Worm (Caenorhabditis elegans): ENCODE results near the gene R166.3.
A peak's percentile ranks its signal among the peaks of the same experiment; 100 is the strongest.

Gene R166.3

DNA sequence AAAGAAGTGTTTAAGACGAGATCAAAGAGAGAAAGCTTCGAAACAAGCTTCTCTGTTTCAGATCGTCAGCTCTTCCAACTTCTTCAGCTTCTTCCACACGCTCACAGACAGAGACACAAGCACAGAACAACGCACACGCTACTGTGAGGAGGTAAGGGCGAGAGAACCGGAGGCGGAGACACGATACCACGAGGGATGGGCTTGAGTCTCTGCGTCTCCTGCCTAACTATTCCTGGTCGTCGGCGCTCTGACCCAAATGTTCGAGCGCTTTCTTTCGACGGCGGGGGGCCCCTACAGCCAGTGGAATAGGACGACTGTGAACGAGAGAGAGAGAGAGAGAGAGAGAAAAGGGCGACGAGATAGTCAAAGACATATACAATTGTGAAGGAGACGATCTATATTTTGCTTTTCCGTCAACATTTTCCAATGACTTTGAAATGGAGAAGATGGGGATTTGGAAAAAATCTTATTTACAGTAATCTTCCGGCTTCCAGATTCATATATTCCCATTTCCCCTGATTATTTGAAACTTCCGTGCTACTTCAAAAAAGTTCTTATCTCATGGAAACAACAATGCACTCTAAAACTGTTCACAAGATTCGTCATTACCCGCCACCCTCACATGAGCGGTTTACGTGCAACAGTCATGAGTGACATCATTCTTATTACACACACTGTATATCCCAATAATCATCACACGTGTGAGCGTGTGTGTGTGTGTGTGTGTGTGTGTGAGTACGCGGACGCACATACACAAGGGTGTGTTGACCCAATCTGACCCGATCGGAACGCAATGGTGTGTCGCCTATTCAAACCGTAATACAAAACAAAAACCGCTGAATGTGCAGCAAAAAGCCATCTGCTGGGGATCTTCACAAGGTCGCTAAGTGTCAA lies 9.9 kb upstream of the R166.3 start:
- TF ChIP-seq him-1 (tag; optimal IDR thresholded peaks at IDR 0.05) (peak; percentile 80), dao-5 (tag; optimal IDR thresholded peaks at IDR 0.05) (no peak), W03F9.2 (tag; optimal IDR thresholded peaks at IDR 0.05) (peak; percentile 58)

DNA sequence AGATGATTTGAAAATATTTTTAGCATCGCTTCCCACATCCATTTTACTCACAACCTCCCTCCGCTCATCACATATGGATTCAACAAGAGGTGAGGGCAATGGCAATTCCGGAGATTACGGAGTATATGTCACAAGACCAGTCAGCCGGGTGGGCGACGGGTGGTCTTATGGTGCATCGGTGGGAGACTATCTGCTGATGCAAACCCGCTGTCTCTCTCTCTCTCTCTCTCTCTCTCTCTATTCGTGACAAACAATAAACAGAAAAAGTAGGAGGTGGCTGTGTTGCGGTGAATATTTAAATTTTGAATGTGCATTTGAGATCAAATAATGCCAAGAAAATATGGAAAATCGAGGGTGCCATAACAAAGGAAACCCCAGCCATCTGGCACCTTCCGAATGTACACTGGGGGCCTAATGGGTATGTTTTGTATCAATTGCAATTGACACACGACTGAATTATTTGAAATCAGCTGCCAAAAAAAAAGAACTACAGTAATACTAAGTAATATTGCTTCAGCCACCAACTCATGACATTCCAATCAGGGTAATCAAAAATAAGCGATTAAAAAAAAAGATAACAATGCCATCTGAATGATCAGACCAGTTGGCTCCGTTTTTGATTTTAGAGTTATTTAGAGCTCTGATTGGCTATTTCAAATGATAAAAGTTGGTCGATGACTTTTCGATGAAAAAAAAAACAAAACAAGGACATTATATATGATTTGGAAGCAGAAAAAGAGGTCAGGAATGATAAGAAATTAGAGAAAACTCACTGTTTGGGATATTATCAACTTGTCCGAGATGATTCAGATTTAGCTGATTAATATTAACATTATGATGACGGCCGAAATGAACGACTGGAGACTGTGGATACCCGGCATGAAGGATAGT lies 8.9 kb upstream of the R166.3 start:
- no peak for TF ChIP-seq dao-5 (tag; optimal IDR thresholded peaks at IDR 0.05)

DNA sequence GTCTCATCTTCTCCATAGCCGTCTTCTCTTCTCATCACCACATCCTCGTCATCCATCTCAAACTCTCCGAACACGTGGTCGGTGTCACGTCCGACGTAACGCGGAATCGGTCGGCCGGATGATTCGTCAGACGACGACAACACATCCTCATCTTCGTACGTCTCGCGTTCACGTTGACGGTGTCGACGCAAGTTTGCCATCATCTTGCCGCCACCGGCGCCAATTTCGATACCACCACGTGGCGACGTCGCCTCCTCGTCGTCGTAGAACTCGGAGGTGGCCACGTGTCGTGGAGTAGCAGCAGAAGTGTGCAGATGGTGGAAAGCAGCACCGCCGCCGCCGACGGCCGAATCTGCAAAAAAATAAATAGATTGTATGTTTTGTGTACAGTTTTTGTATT lies 8.2 kb upstream of the R166.3 start:
- TF ChIP-seq dao-5 (tag; optimal IDR thresholded peaks at IDR 0.05), result no peak
- no peak for TF ChIP-seq W03F9.2 (tag; optimal IDR thresholded peaks at IDR 0.05)
- no peak for TF ChIP-seq him-1 (tag; optimal IDR thresholded peaks at IDR 0.05)

DNA sequence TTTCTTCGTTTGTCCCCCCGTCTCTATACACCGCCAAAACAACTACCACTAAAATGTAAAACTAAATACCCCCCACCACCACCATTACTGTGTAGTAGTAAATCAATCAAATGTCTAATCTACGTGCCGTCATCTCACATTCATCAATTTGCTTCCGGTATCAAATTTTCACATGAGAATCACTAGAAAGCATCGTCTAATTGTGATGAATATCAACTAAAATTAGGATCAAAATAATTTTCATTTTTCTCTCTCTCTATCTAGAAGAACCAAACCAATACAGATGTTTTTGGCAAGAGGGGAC lies 7.6 kb upstream of the R166.3 start:
- no peak for TF ChIP-seq W03F9.2 (tag; optimal IDR thresholded peaks at IDR 0.05)
- TF ChIP-seq him-1 (tag; optimal IDR thresholded peaks at IDR 0.05), result no peak
- TF ChIP-seq dao-5 (tag; optimal IDR thresholded peaks at IDR 0.05), result no peak

DNA sequence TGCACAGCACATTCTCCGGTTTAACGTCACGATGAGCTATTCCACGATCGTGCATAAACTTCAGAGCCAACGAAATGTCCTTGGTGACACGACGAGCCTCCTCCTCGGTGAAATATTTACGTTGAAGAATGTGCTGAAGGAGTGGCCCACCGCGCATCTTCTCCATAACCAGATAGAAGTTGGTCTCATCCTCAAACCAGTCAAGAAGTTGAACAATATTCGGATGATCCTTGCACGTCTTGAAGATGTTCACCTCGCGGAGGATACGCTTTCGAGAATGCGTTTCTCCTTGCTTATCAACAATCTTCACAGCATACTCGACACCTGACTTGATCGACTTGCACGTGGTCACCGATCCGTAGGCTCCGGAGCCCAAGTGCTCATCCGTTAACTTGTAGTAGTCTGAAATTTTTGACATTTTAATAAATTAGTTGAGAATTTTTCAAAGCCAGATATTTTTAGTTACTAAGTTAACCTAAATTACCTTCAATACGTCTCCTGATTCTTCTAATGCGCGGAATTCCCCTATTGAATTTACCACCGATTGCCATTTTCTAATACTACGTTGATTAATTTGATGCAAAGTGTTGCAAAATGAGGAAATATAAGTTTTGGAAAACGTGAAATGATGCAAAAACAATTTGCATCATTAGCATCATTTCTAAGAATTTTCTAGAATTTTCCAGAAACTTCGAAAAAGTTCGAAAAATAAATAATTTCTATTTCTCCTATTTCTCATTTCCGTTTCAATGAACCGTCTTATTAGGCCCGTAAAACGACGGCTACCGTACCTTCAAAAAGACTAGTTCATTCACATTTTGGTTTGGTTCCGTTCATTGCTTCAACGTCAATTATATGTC lies 7.0 kb upstream of the R166.3 start:
- TF ChIP-seq dao-5 (tag; optimal IDR thresholded peaks at IDR 0.05), result no peak
- no peak for TF ChIP-seq W03F9.2 (tag; optimal IDR thresholded peaks at IDR 0.05)
- no peak for TF ChIP-seq him-1 (tag; optimal IDR thresholded peaks at IDR 0.05)

DNA sequence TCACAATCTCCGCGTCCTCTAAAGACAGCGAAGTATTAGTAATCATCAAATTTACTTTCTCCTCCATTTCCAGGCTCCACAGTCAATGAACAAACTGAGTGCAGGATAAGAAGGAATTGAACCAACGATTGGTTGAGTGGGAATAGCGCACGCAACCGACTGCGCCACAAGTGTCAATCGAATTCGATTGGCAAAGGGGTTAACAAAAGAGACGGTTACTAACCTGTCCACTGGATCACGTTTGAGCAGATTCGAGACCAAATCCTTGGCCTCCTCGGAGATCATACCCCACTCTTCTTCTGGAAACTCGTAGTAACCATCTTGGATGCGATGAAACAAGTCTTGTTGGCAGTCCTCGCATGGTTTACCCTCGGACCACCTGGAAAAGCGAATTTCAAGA lies 6.1 kb upstream of the R166.3 start:
- TF ChIP-seq him-1 (tag; optimal IDR thresholded peaks at IDR 0.05) (no peak), dao-5 (tag; optimal IDR thresholded peaks at IDR 0.05) (no peak), W03F9.2 (tag; optimal IDR thresholded peaks at IDR 0.05) (no peak)

DNA sequence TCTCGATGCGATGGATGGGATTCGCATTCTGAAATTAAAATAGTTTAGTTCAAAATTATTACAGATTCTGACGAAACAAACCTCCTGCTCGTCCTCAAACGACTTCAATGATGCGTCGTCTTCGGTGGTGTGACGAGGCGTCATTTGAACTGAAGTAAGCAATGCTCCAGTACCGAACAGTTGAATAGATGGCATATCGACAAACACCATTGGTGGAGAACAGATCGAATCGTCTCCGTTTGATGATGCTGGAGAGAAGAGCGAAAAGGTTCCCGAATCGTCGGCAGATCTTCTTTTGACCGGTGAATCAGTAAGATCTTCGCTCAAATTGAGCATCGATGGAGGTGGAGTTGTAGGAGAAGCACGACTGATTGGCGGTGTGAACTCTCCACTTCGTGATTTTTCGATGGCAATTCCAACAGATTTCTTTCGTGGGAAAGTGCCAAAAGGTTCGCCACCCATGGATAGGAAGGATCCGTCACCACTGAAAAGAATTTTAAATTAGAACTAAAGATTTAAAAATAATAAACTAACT lies 5.3 kb upstream of the R166.3 start:
- TF ChIP-seq W03F9.2 (tag; optimal IDR thresholded peaks at IDR 0.05) (peak; percentile 8), him-1 (tag; optimal IDR thresholded peaks at IDR 0.05) (no peak)

DNA sequence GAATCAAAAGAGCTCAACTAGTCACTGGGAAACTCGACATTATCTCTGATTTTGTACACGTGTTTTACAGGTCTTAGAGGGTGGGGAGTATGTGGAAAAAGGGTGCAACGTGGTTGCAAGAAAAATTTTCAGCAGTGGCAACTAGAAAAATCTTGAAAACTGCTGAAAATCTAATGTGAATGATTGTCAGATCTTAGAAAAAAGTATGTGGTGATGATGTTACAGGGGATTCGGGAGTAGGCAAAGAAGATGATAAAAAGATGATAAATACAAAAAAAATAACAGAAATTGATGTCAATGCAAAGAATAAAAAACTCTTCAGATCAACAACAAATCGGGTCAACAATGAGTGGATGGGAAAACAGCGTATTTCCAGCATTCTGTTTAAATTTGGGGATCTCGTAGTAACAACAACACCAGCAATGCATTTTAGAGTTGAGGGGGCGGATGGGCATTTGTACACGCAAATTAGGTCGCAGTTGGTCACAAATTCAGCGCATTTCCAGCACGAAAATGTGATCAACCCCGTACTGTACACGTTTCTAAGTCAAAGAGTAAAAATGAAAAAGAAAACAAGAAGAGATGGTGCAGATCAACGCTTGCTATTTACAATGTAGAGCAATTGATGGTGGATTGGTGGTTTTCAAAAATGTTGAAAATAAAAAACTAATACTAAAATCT lies 4.5 kb upstream of the R166.3 start:
- TF ChIP-seq him-1 (tag; optimal IDR thresholded peaks at IDR 0.05) (peak; percentile 24), dao-5 (tag; optimal IDR thresholded peaks at IDR 0.05) (no peak)

DNA sequence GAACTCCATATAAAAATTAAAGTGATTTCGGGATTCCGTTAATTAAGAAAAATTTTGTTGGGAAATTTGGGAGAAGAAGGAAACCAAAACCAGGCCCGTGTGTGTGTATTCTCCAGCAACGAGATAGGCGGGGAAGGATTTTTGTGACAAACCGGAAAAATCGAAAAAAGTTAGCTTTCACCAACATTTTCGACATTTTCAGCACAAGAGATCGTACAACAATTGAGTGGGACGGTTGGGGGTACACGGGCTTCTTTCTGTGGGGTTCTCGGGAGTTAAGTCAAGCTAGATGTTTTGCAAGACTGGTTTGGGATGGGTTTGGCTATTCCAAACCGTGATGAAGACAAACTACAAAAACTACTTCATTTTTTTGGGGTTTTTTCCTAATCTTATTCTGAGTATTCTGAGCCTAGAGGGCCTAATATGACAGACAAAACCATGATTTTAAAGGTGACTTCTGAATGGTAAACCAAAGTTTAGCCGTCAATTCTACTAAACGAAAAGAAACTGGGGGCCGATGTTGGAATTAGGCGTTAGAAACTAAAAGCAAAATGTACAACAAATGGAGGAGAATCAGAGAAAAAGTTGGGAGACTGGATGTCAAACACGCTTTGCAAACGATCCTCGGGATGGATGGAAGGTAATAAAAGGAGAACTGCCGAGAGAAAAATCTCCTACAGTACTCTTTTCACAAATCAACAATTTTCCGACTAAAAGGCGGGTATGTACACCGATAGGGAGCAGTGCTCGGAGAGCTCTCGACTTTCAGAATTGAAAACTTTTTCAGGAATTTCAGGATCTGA lies 3.7 kb upstream of the R166.3 start:
- TF ChIP-seq dao-5 (tag; optimal IDR thresholded peaks at IDR 0.05), result no peak
- no peak for TF ChIP-seq W03F9.2 (tag; optimal IDR thresholded peaks at IDR 0.05)
- TF ChIP-seq him-1 (tag; optimal IDR thresholded peaks at IDR 0.05), result no peak

DNA sequence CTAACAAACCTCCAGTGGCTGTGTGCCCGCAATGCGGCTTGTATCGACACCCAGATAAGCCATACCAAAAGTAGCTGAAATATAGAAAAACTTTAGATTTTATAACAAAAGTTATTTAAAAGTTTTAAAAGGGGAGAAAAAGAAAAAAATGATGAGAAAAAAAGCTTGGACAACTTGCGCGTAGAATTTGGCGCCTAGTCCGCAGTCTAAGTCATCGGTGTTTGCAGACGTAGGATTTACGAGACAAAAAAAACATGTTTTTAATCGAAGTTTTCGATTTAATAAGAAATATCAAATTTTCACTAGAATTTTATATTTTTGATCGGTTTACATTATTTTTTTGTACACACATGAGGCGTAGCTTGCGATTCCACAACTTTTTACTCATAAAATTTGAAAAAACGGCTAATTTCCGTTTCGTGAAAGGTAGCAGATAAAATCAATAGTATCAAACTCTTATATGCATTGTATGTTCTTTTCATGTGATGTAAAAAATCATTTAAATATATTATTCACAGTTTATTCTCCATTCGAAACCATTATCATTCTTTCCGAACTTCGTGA lies 2.9 kb upstream of the R166.3 start, which contains the start of gene pro-1:
Gene pro-1, minus strand, starts transcription at position 74 of the 564 bp plus-strand sequence.
- TF ChIP-seq dao-5 (tag; optimal IDR thresholded peaks at IDR 0.05), result peak; percentile 62
- peak; percentile 90 for TF ChIP-seq W03F9.2 (tag; optimal IDR thresholded peaks at IDR 0.05)
- peak; percentile 88 for TF ChIP-seq him-1 (tag; optimal IDR thresholded peaks at IDR 0.05)

DNA sequence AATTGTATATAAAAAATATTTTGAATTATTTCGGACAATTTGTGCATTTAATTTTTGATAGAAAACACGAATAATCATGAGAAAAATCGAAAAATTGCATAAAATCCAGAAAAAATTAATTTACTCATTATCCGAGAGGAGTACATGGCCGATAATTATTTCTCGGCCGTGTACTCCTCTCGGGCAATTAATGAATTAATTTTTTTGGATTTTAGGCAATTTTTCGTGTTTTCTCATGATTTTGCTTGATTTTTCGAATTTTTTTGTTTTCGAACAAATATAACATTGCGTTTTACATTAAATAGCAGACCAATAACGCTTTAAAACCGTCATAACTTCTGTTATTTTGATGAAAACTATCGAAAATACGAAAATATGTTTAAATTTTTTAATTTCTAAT lies 1.1 kb downstream of the R166.3 start:
- TF ChIP-seq W03F9.2 (tag; optimal IDR thresholded peaks at IDR 0.05) (no peak), him-1 (tag; optimal IDR thresholded peaks at IDR 0.05) (peak; percentile 71)

DNA sequence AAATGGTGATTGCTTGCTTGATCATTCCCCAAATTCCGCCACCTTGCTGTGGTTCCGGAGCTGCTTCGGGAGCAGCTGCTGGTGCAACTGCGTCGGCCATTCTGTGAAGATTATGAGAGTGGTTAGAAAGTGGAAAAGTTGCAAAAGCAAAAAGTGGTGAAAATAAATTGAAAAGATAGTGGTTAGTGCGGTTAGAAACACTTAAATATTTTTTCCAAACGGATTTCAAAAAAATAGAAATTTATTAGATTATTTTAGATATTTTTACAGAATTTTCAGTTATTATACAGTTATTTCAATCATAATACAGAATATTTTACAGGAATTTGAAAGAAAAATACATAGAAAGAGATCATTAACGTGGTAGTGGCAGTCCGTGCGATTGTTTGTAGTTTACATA lies 1.6 kb downstream of the R166.3 start, which contains the start of gene R166.2:
Gene R166.2, minus strand, starts transcription at position 101 of the 400 bp plus-strand sequence.
- TF ChIP-seq him-1 (tag; optimal IDR thresholded peaks at IDR 0.05) (no peak), W03F9.2 (tag; optimal IDR thresholded peaks at IDR 0.05) (no peak), dao-5 (tag; optimal IDR thresholded peaks at IDR 0.05) (no peak)
